Fruit fly (Drosophila melanogaster): ENCODE results near the gene CG11357.

DNA sequence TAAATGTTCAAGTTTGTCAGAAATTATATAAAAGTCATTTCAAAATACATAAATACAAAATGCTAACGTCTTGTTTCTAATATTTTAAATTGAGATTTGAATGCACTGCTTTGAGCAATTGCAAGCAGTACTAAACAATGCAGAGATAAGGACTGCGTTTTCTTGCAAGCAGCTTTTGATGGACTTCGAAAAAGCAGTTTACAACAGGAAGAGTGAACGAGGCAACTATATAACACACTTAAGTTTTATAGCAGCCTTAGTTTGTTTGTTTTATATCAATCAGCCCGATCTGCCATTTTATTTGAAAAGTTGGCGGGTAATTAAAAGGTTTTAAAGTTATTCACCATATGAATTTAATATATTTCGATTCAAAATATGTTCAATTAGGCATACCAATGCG is 11.5 kb downstream of the CG11357 start:
- TF ChIP-seq CG15011 (GFP tag; optimal IDR thresholded peaks at IDR 0.05) (no peak), CG14050 (GFP tag; IDR thresholded peaks at IDR 0.05) (no peak), gcm2 (GFP tag; optimal IDR thresholded peaks at IDR 0.05) (no peak), Sry-β (GFP tag; optimal IDR thresholded peaks at IDR 0.05) (no peak)

Data from whole organism, embryonic.